Worm (Caenorhabditis elegans) whole organism, L2 larva: ENCODE data around the gene cyp-34A10.
A peak's percentile ranks its signal among the peaks of the same experiment; 100 is the strongest.

Source experiments
- C34F6.9 ChIP-seq: fragments of 150-350 bp; optimal IDR thresholded peaks from 2 replicates; lab custom pipeline; 2014; ENCODE audit warnings: missing biosample characterization, missing genetic modification characterization
- F13H6.1 ChIP-seq: sonication (generic microtip); optimal IDR thresholded peaks from 2 replicates; lab custom pipeline; 2016; ENCODE audit warnings: missing genetic modification characterization, missing compliant biosample characterization
- R02D3.7 ChIP-seq: fragments of 150-350 bp; optimal IDR thresholded peaks from 2 replicates; lab custom pipeline; 2014; ENCODE audit warnings: missing biosample characterization, missing genetic modification characterization
- Y55F3AM.14 ChIP-seq: fragments of 200-800 bp; sonication (Bioruptor generic); optimal IDR thresholded peaks from 2 replicates; lab custom pipeline; 2018; ENCODE audit warnings: mild to moderate bottlenecking, missing genetic modification characterization, missing compliant biosample characterization
- ZK546.5 ChIP-seq: sonication (generic microtip); optimal IDR thresholded peaks from 2 replicates; lab custom pipeline; 2017; ENCODE audit warnings: missing biosample characterization, missing genetic modification characterization
- alr-1 ChIP-seq: fragments of 150-350 bp; optimal IDR thresholded peaks from 2 replicates; lab custom pipeline; 2014; ENCODE audit warnings: missing biosample characterization, missing genetic modification characterization
- aly-2 ChIP-seq: fragments of 150-350 bp; optimal IDR thresholded peaks from 2 replicates; lab custom pipeline; 2014; ENCODE audit warnings: missing biosample characterization, missing genetic modification characterization
- blmp-1 ChIP-seq: sonication (generic microtip); optimal IDR thresholded peaks from 2 replicates; lab custom pipeline; 2017; ENCODE audit warnings: missing genetic modification characterization, mild to moderate bottlenecking, missing compliant biosample characterization, antibody characterized with exemption, moderate library complexity; ENCODE audit not compliant: insufficient read depth
- ceh-16 ChIP-seq: fragments of 150-350 bp; optimal IDR thresholded peaks from 2 replicates; lab custom pipeline; 2014; ENCODE audit warnings: missing biosample characterization, missing genetic modification characterization
- ceh-82 ChIP-seq: fragments of 150-350 bp; optimal IDR thresholded peaks from 2 replicates; lab custom pipeline; 2014; ENCODE audit warnings: missing biosample characterization, missing genetic modification characterization
- crh-2 ChIP-seq: sonication (generic microtip); optimal IDR thresholded peaks from 2 replicates; lab custom pipeline; 2017; ENCODE audit warnings: missing biosample characterization, missing genetic modification characterization
- egl-27 ChIP-seq: sonication (generic microtip); optimal IDR thresholded peaks from 3 replicates; lab custom pipeline; 2017; ENCODE audit warnings: missing biosample characterization, missing genetic modification reagents, missing genetic modification characterization
- elt-3 ChIP-seq: sonication (generic microtip); optimal IDR thresholded peaks from 2 replicates; lab custom pipeline; 2017; ENCODE audit warnings: missing biosample characterization, missing genetic modification characterization
- fos-1 ChIP-seq: fragments of 150-350 bp; optimal IDR thresholded peaks from 2 replicates; lab custom pipeline; 2014; ENCODE audit warnings: missing biosample characterization, missing genetic modification characterization
- lin-11 ChIP-seq: fragments of 150-350 bp; sonication (generic microtip); optimal IDR thresholded peaks from 2 replicates; lab custom pipeline; 2014; ENCODE audit warnings: missing biosample characterization, missing genetic modification characterization, inconsistent platforms, mixed read lengths
- lin-13 ChIP-seq: fragments of 150-350 bp; optimal IDR thresholded peaks from 2 replicates; lab custom pipeline; 2014; ENCODE audit warnings: missing biosample characterization, missing genetic modification reagents, missing genetic modification characterization
- lin-39 ChIP-seq: fragments of 150-350 bp; optimal IDR thresholded peaks from 2 replicates; lab custom pipeline; 2014; ENCODE audit warnings: missing biosample characterization, missing genetic modification reagents, missing genetic modification characterization
- lsy-2 ChIP-seq, 2 experiments: fragments of 150-350 bp in 1 of 2; sonication (generic microtip) in 1 of 2; optimal IDR thresholded peaks; 2 replicates each; lab custom pipeline; 2014 to 2017; ENCODE audit warnings: missing biosample characterization in 2 of 2, missing genetic modification characterization in 2 of 2
- mab-5 ChIP-seq: fragments of 150-350 bp; optimal IDR thresholded peaks from 2 replicates; lab custom pipeline; 2014; ENCODE audit warnings: missing biosample characterization, missing genetic modification characterization
- nhr-10 ChIP-seq: sonication (generic microtip); optimal IDR thresholded peaks from 2 replicates; lab custom pipeline; 2017; ENCODE audit warnings: missing biosample characterization, missing genetic modification characterization
- nhr-11 ChIP-seq: fragments of 150-350 bp; optimal IDR thresholded peaks from 2 replicates; lab custom pipeline; 2014; ENCODE audit warnings: missing biosample characterization, missing genetic modification characterization
- nhr-129 ChIP-seq: fragments of 150-350 bp; optimal IDR thresholded peaks from 2 replicates; lab custom pipeline; 2014; ENCODE audit warnings: missing biosample characterization, missing genetic modification characterization
- nhr-21 ChIP-seq: fragments of 150-350 bp; optimal IDR thresholded peaks from 2 replicates; lab custom pipeline; 2014; ENCODE audit warnings: missing biosample characterization, missing genetic modification characterization
- nhr-23 ChIP-seq: fragments of 150-350 bp; optimal IDR thresholded peaks from 2 replicates; lab custom pipeline; 2014; ENCODE audit warnings: missing biosample characterization, missing genetic modification reagents, missing genetic modification characterization
- nhr-237 ChIP-seq: fragments of 150-350 bp; optimal IDR thresholded peaks from 2 replicates; lab custom pipeline; 2014; ENCODE audit warnings: missing biosample characterization, missing genetic modification characterization
- nhr-77 ChIP-seq: fragments of 150-350 bp; optimal IDR thresholded peaks from 2 replicates; lab custom pipeline; 2014; ENCODE audit warnings: missing biosample characterization, missing genetic modification characterization
- peb-1 ChIP-seq: fragments of 150-350 bp; optimal IDR thresholded peaks from 2 replicates; lab custom pipeline; 2014; ENCODE audit warnings: missing biosample characterization, missing genetic modification characterization
- sem-4 ChIP-seq: fragments of 150-350 bp; optimal IDR thresholded peaks from 2 replicates; lab custom pipeline; 2014; ENCODE audit warnings: missing biosample characterization, missing genetic modification reagents, missing genetic modification characterization
- skn-1 ChIP-seq: sonication (generic microtip); optimal IDR thresholded peaks from 2 replicates; lab custom pipeline; 2017; ENCODE audit warnings: missing biosample characterization, missing genetic modification characterization
- sma-9 ChIP-seq, 2 experiments: fragments of 150-350 bp in 1 of 2; sonication (generic microtip) in 1 of 2; optimal IDR thresholded peaks; 2 replicates each; lab custom pipeline; 2014 to 2016; ENCODE audit warnings: missing genetic modification characterization in 2 of 2, mild to moderate bottlenecking in 1 of 2, missing biosample characterization in 1 of 2, missing compliant biosample characterization in 1 of 2, missing genetic modification reagents in 1 of 2, moderate library complexity in 1 of 2
- snpc-4 ChIP-seq: fragments of 150-350 bp; optimal IDR thresholded peaks from 2 replicates; lab custom pipeline; 2014; ENCODE audit warnings: missing biosample characterization, missing genetic modification characterization
- unc-62 ChIP-seq: fragments of 150-350 bp; optimal IDR thresholded peaks from 2 replicates; lab custom pipeline; 2014; ENCODE audit warnings: missing biosample characterization, missing genetic modification reagents, missing genetic modification characterization
- zag-1 ChIP-seq: fragments of 150-350 bp; optimal IDR thresholded peaks from 2 replicates; lab custom pipeline; 2014; ENCODE audit warnings: missing biosample characterization, missing genetic modification characterization
- ztf-1 ChIP-seq: fragments of 200-800 bp; sonication (Bioruptor generic); conservative IDR thresholded peaks from 2 replicates; pipeline ENCODE4 v1.3.6; 2022; ENCODE audit warnings: missing genetic modification characterization, missing compliant biosample characterization
- ztf-11 ChIP-seq: sonication (generic microtip); optimal IDR thresholded peaks from 2 replicates; lab custom pipeline; 2017; ENCODE audit warnings: missing biosample characterization, missing genetic modification characterization
- ztf-4 ChIP-seq: fragments of 150-350 bp; optimal IDR thresholded peaks from 2 replicates; lab custom pipeline; 2014; ENCODE audit warnings: missing biosample characterization, missing genetic modification characterization

The cyp-34A10 gene

DNA sequence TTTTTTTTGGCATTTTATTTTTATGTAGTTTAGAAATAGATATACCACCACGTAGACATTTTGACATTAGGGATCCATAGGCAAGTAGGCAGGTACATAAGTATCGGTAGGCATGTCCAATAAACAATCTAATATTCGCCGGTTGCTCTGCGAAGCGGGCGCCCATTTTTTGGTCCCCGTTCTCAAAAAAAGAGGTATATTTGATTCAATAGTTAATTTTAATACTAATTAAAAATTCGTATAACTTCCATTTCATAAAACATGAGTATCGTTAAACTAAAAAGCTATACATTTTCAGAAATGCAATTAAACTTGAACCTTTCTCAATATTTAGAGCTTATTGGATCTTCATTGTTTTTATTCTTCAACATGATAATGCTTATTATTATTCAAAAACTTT, 4.2 kb upstream of the cyp-34A10 start, which contains the start of gene str-83:
Gene str-83, plus strand, starts transcription at position 301 of the 400 bp plus-strand sequence.
- TF ChIP-seq nhr-23 (no peak), Y55F3AM.14 (GFP tag; lab: Kevin White, UChicago) (no peak), aly-2 (no peak), elt-3 (tag; lab: Kevin White, UChicago) (no peak), ZK546.5 (tag; lab: Kevin White, UChicago) (no peak), blmp-1 (tag; lab: Kevin White, UChicago) (no peak), sem-4 (tag; lab: Kevin White, UChicago) (no peak)
- TF ChIP-seq, all 48 proteins: peak for 0

DNA sequence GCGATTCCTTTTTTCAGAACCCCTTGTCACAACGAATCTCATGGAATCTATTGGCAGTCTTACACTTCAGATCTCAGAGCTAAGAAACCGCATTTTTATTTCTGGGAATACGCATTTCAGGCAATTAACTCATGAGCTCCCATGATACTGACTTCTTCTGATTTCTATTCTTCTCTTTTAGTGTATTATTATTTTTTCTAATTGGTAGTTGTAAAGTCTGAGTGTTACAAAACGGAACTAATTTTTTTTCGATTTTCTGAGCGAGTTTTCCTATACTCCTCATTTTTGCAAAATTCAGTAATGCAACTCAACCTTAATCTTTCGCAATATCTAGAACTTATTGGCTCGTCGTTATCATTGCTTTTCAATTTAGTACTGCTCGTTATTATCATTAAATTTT, 1.6 kb upstream of the cyp-34A10 start, which contains the start of gene str-82:
Gene str-82, plus strand, starts transcription at position 301 of the 400 bp plus-strand sequence.
- TF ChIP-seq ceh-16 (no peak), R02D3.7 (tag; lab: Kevin White, UChicago) (no peak)

DNA sequence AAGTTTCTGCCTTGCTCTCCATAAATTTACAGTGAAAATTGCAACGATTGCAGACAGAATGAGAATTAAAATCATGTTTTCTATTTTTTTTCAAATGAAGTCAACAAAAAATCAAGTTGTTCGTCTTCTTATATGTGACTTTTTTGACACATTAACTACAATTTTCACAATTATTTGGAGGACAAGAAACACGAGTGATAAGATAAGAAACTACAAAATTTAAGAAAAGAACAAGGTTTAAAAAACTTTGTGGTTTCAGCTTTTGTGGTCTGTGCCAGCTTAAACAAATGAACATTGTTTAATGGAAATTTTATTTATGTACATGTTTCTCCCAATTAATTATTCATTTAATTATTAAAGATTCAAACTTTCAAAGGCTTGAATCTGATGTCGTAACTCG, 2.4 kb downstream of the cyp-34A10 start, which contains the start of gene cyp-34A9:
Gene cyp-34A9, minus strand, starts transcription at position 131 of the 400 bp plus-strand sequence.
- TF ChIP-seq fos-1 (tag; lab: Kevin White, UChicago), result peak; percentile 36
- no peak for TF ChIP-seq ztf-4 (tag; lab: Kevin White, UChicago)
- peak; percentile 58 for TF ChIP-seq sma-9 (GFP tag; optimal IDR thresholded peaks at IDR 0.05; lab: Kevin White, UChicago)
- no peak for TF ChIP-seq sma-9 (tag; optimal IDR thresholded peaks at IDR 0.05; lab: Kevin White, UChicago)

DNA sequence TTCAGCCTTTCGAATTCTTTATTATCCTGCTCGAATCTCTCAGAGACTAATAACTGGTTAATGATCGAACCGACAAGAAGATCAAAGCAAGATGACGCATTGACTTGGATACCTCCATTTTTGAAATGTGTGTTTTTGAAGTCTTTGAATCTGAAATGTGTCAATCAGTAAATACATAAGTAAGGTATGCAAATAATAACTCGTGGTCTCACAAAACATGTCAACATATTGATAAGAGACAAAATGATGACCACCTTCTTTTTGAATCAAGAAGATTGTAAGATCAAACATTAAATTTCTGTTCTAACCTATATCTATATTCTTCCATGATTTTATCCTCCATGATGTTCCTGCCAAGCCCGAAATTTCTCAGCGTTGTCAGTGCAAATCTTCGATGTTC, 3.1 kb downstream of the cyp-34A10 start:
- TF ChIP-seq fos-1 (tag; lab: Kevin White, UChicago), result no peak
- no peak for TF ChIP-seq alr-1 (tag; lab: Kevin White, UChicago)
- TF ChIP-seq ZK546.5 (tag; lab: Kevin White, UChicago), result no peak
- no peak for TF ChIP-seq nhr-77 (tag; lab: Kevin White, UChicago)
- no peak for TF ChIP-seq peb-1 (tag; lab: Kevin White, UChicago)
- no peak for TF ChIP-seq zag-1 (tag; lab: Kevin White, UChicago)
- TF ChIP-seq sem-4 (tag; lab: Kevin White, UChicago), result no peak
- no peak for TF ChIP-seq ztf-4 (tag; lab: Kevin White, UChicago)
- TF ChIP-seq blmp-1 (tag; lab: Kevin White, UChicago), result no peak
- TF ChIP-seq nhr-21, result no peak
- TF ChIP-seq lin-11 (tag; lab: Kevin White, UChicago), result no peak
- TF ChIP-seq lsy-2 (tag; optimal IDR thresholded peaks at IDR 0.05; lab: Kevin White, UChicago), result no peak
- no peak for TF ChIP-seq ztf-11
- TF ChIP-seq mab-5, result no peak
- no peak for TF ChIP-seq egl-27 (tag; lab: Kevin White, UChicago)
- no peak for TF ChIP-seq nhr-237
- TF ChIP-seq lin-39 (tag; lab: Kevin White, UChicago), result no peak

- TF ChIP-seq nhr-10 (tag; lab: Kevin White, UChicago) (no peak), nhr-129 (tag; lab: Kevin White, UChicago) (no peak), snpc-4 (tag; lab: Kevin White, UChicago) (no peak), nhr-21 (no peak), ceh-82 (no peak), ztf-4 (tag; lab: Kevin White, UChicago) (no peak), ztf-1 (GFP tag; lab: Robert Waterston, UW) (no peak), crh-2 (tag; lab: Kevin White, UChicago) (no peak), unc-62 (GFP tag; lab: Kevin White, UChicago) (no peak), C34F6.9 (tag; lab: Kevin White, UChicago) (no peak), mab-5 (no peak), F13H6.1 (no peak), skn-1 (tag; lab: Kevin White, UChicago) (no peak), ztf-11 (no peak), nhr-11 (tag; lab: Kevin White, UChicago) (no peak), nhr-77 (tag; lab: Kevin White, UChicago) (no peak), lin-13 (no peak), nhr-23 (no peak)
These were observed 3.9 kb downstream of the cyp-34A10 start for ce11 chrV:3968929-3969328.
